Worm (Caenorhabditis elegans): ENCODE results near the gene W02C12.2.

The W02C12.2 gene

ce11 chrIV:3963498-3963897 is 44.3 kb downstream of the W02C12.2 start:
- TF ChIP-seq nhr-76 (tag; optimal IDR thresholded peaks at IDR 0.05) = no peak
- TF ChIP-seq zag-1 (tag; optimal IDR thresholded peaks at IDR 0.05) = no peak
- TF ChIP-seq egl-27 (tag; optimal IDR thresholded peaks at IDR 0.05) = no peak
- no peak for TF ChIP-seq lin-15B (tag; optimal IDR thresholded peaks at IDR 0.05)
- TF ChIP-seq fkh-10 (GFP tag; optimal IDR thresholded peaks at IDR 0.05) = no peak
- peak; percentile 72 for TF ChIP-seq elt-2 (tag; optimal IDR thresholded peaks at IDR 0.05)

- TF ChIP-seq ama-1 (optimal IDR thresholded peaks at IDR 0.05) (no peak), fos-1 (tag; optimal IDR thresholded peaks at IDR 0.05) (no peak), nhr-67 (tag; optimal IDR thresholded peaks at IDR 0.05) (no peak), aly-2 (tag; optimal IDR thresholded peaks at IDR 0.05) (no peak), lsy-12 (tag; optimal IDR thresholded peaks at IDR 0.05) (no peak), egl-27 (tag; optimal IDR thresholded peaks at IDR 0.05) (no peak), mml-1 (tag; optimal IDR thresholded peaks at IDR 0.05) (no peak), nhr-12 (tag; optimal IDR thresholded peaks at IDR 0.05) (no peak), ceh-16 (tag; optimal IDR thresholded peaks at IDR 0.05) (no peak), mdl-1 (tag; optimal IDR thresholded peaks at IDR 0.05) (no peak), ceh-82 (tag; optimal IDR thresholded peaks at IDR 0.05) (no peak), elt-2 (tag; optimal IDR thresholded peaks at IDR 0.05) (no peak), ztf-11 (tag; optimal IDR thresholded peaks at IDR 0.05) (no peak), ceh-9 (tag; optimal IDR thresholded peaks at IDR 0.05) (no peak), skn-1 (tag; optimal IDR thresholded peaks at IDR 0.05) (no peak), nhr-23 (tag; optimal IDR thresholded peaks at IDR 0.05) (no peak), nhr-25 (tag; optimal IDR thresholded peaks at IDR 0.05) (no peak), tbx-2 (tag; optimal IDR thresholded peaks at IDR 0.05) (no peak)
Observed at ce11 chrIV:3962584-3962983, 45.2 kb downstream of the W02C12.2 start, which contains the start of gene Y46C8AM.1. Gene Y46C8AM.1, plus strand, starts transcription at chrIV:3962884.

ce11 chrIV:3960396-3960795 is 47.4 kb downstream of the W02C12.2 start, which contains the start of gene clec-75:
Gene clec-75, plus strand, starts transcription at chrIV:3960734.
- no peak for TF ChIP-seq ztf-11 (tag; optimal IDR thresholded peaks at IDR 0.05)
- TF ChIP-seq jun-1 (tag; optimal IDR thresholded peaks at IDR 0.05) = peak; percentile 20
- TF ChIP-seq elt-2 (tag; optimal IDR thresholded peaks at IDR 0.05) = peak; percentile 63
- no peak for TF ChIP-seq ceh-82 (tag; optimal IDR thresholded peaks at IDR 0.05)
- TF ChIP-seq nfya-1 (tag; optimal IDR thresholded peaks at IDR 0.05; ENCODE audit: insufficient read depth) = no peak
- peak; percentile 42 for TF ChIP-seq pqm-1 (tag; optimal IDR thresholded peaks at IDR 0.05)
- no peak for TF ChIP-seq snpc-4 (tag; optimal IDR thresholded peaks at IDR 0.05)
- no peak for TF ChIP-seq daf-12 (tag; optimal IDR thresholded peaks at IDR 0.05)
- no peak for TF ChIP-seq mdl-1 (tag; optimal IDR thresholded peaks at IDR 0.05)
- TF ChIP-seq lin-15B (tag; optimal IDR thresholded peaks at IDR 0.05) = no peak
- TF ChIP-seq skn-1 (tag; optimal IDR thresholded peaks at IDR 0.05) = no peak
- TF ChIP-seq nhr-76 (tag; optimal IDR thresholded peaks at IDR 0.05) = no peak
- no peak for TF ChIP-seq elt-3 (tag; optimal IDR thresholded peaks at IDR 0.05)
- no peak for TF ChIP-seq ztf-4 (tag; optimal IDR thresholded peaks at IDR 0.05)

ce11 chrIV:3956705-3957104 is 51.1 kb downstream of the W02C12.2 start, which contains the start of gene clec-74:
Gene clec-74, plus strand, starts transcription at chrIV:3957005.
- TF ChIP-seq elt-3 (tag; optimal IDR thresholded peaks at IDR 0.05) (no peak), ztf-11 (tag; optimal IDR thresholded peaks at IDR 0.05) (no peak), nhr-76 (tag; optimal IDR thresholded peaks at IDR 0.05) (no peak), egl-27 (tag; optimal IDR thresholded peaks at IDR 0.05) (no peak), lsy-12 (tag; optimal IDR thresholded peaks at IDR 0.05) (no peak), mml-1 (tag; optimal IDR thresholded peaks at IDR 0.05) (no peak), daf-12 (tag; optimal IDR thresholded peaks at IDR 0.05) (no peak), nhr-11 (tag; optimal IDR thresholded peaks at IDR 0.05) (no peak), nhr-23 (tag; optimal IDR thresholded peaks at IDR 0.05) (no peak), sea-2 (GFP tag; optimal IDR thresholded peaks at IDR 0.05) (no peak), ceh-28 (tag; optimal IDR thresholded peaks at IDR 0.05) (no peak), nfya-1 (tag; optimal IDR thresholded peaks at IDR 0.05; ENCODE audit: insufficient read depth) (no peak), nhr-43 (tag; optimal IDR thresholded peaks at IDR 0.05; ENCODE audit: poor library complexity, severe bottlenecking) (no peak)

ce11 chrIV:3956095-3956494 is 51.7 kb downstream of the W02C12.2 start, which contains the start of gene clec-73:
Gene clec-73, minus strand, starts transcription at chrIV:3956195.
- TF ChIP-seq lsy-12 (tag; optimal IDR thresholded peaks at IDR 0.05) = no peak
- no peak for TF ChIP-seq nhr-11 (tag; optimal IDR thresholded peaks at IDR 0.05)
- no peak for TF ChIP-seq ceh-9 (tag; optimal IDR thresholded peaks at IDR 0.05)
- TF ChIP-seq nhr-76 (tag; optimal IDR thresholded peaks at IDR 0.05) = no peak
- TF ChIP-seq tbx-2 (tag; optimal IDR thresholded peaks at IDR 0.05) = no peak
- no peak for TF ChIP-seq ceh-16 (tag; optimal IDR thresholded peaks at IDR 0.05)
- TF ChIP-seq mml-1 (tag; optimal IDR thresholded peaks at IDR 0.05) = no peak
- TF ChIP-seq ceh-82 (tag; optimal IDR thresholded peaks at IDR 0.05) = no peak
- TF ChIP-seq nhr-25 (tag; optimal IDR thresholded peaks at IDR 0.05) = no peak
- no peak for TF ChIP-seq egl-5 (tag; optimal IDR thresholded peaks at IDR 0.05)
